Fruit fly (Drosophila melanogaster): Measurements from ENCODE around the gene CG10347.

The CG10347 gene

DNA sequence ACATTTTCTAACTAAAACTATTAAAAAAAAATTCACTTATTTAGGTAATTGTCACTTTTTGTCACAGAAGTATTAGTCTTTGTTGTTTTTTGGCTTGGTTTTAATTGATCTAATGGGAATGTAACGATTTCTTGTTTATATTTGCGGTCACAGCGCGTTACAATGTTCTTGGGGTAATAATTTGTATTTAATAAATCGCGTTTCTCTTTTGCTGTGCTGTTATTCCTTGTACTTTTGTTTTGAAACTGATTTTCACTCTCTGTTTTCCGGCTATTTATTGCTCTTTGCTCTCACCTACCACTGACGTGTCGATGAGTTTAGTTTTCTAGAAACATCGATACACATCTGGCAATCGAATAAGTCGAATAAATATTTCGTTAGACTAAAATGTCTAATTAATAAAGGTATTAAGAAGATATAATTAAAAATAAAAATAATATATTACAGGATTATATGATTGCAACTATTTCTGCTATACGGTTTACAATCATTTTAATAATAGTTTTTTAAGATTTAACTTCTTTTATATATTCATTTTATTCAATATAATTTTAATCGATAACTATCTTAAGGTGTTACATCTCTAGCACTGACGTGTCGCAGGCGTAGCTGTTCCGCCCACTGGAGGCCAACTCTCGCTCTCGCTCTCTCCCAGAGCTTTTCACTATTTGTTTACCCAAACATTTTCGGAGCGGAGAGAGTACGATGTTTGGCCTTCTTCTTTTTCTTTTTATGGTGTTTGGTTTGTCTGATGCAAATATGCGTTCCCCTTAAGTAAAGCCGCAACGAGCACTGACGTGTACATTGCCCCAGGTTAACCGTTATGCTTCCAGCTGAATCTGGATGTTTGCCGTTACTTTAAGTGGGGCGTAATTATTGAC, 47.6 kb downstream of the CG10347 start, which contains the start of gene Hsc70-3 (continued):
- TF ChIP-seq acj6 (GFP tag; optimal IDR thresholded peaks at IDR 0.05), result no peak
- peak; percentile 13 for TF ChIP-seq CG3032 (tag; optimal IDR thresholded peaks at IDR 0.05)
- TF ChIP-seq dac (GFP tag; optimal IDR thresholded peaks at IDR 0.05), result no peak
- peak; percentile 42 for TF ChIP-seq Sox102F (GFP tag; optimal IDR thresholded peaks at IDR 0.05)
- no peak for TF ChIP-seq fd59A (GFP tag; optimal IDR thresholded peaks at IDR 0.05)
- peak; percentile 22 for TF ChIP-seq CG3919 (GFP tag; optimal IDR thresholded peaks at IDR 0.05)
- no peak for TF ChIP-seq CG6792 (GFP tag; optimal IDR thresholded peaks at IDR 0.05)
- TF ChIP-seq CG6808 (GFP tag; optimal IDR thresholded peaks at IDR 0.05), result peak; percentile 29
- TF ChIP-seq CG32006 (GFP tag; optimal IDR thresholded peaks at IDR 0.05), result peak; percentile 0
- TF ChIP-seq spab (GFP tag; optimal IDR thresholded peaks at IDR 0.05), result no peak
- no peak; the same call in 2 of the 3 replicates for TF ChIP-seq eg (GFP tag; IDR thresholded peaks at IDR 0.05)
- no peak for TF ChIP-seq CG4318 (GFP tag; optimal IDR thresholded peaks at IDR 0.05)
- no peak for TF ChIP-seq CG1621 (tag; optimal IDR thresholded peaks at IDR 0.05)
- no peak for TF ChIP-seq pdm3 (GFP tag; optimal IDR thresholded peaks at IDR 0.05)

- TF ChIP-seq Lpt (GFP tag; optimal IDR thresholded peaks at IDR 0.05), result no peak
- peak; percentile 88 for TF ChIP-seq achi (GFP tag; optimal IDR thresholded peaks at IDR 0.05)
- TF ChIP-seq CG1621 (tag; optimal IDR thresholded peaks at IDR 0.05), result peak; percentile 37
- TF ChIP-seq eg (GFP tag; IDR thresholded peaks at IDR 0.05), result 0 out of 3 replicates have a peak, but pooled peaks have one; percentile 41
- TF ChIP-seq CG10669 (GFP tag; optimal IDR thresholded peaks at IDR 0.05), result no peak
- TF ChIP-seq CG8119 (GFP tag; IDR thresholded peaks at IDR 0.05), result no peak; the same call in 2 of the 3 replicates
- no peak for TF ChIP-seq Sox15 (GFP tag; optimal IDR thresholded peaks at IDR 0.05)
- TF ChIP-seq OdsH (GFP tag; optimal IDR thresholded peaks at IDR 0.05), result peak; percentile 4
- peak; percentile 12 for TF ChIP-seq CG3919 (GFP tag; optimal IDR thresholded peaks at IDR 0.05)
- no peak for TF ChIP-seq Blimp-1 (GFP tag; optimal IDR thresholded peaks at IDR 0.05)
- peak; percentile 37 for TF ChIP-seq CG6808 (GFP tag; optimal IDR thresholded peaks at IDR 0.05)
- no peak for TF ChIP-seq CG11902 (GFP tag; optimal IDR thresholded peaks at IDR 0.05)
- no peak for TF ChIP-seq CG4318 (GFP tag; optimal IDR thresholded peaks at IDR 0.05)
- TF ChIP-seq pdm3 (GFP tag; optimal IDR thresholded peaks at IDR 0.05), result no peak
- TF ChIP-seq CG8632 (GFP tag; optimal IDR thresholded peaks at IDR 0.05), result no peak
- no peak for TF ChIP-seq CG11762 (GFP tag; optimal IDR thresholded peaks at IDR 0.05; ENCODE audit: insufficient read depth)
- no peak for TF ChIP-seq CG34406 (GFP tag; optimal IDR thresholded peaks at IDR 0.05)
- no peak for TF ChIP-seq CG9139 (GFP tag; optimal IDR thresholded peaks at IDR 0.05)
- peak; percentile 37 for TF ChIP-seq Met (GFP tag; optimal IDR thresholded peaks at IDR 0.05)
- no peak for TF ChIP-seq spab (GFP tag; optimal IDR thresholded peaks at IDR 0.05)
- TF ChIP-seq CG11294 (GFP tag; IDR thresholded peaks at IDR 0.05), result no peak
- no peak for TF ChIP-seq Eip75B (GFP tag; optimal IDR thresholded peaks at IDR 0.05)
- peak in 1 of 2 experiments; percentile 35 for TF ChIP-seq ss (GFP tag; optimal IDR thresholded peaks at IDR 0.05)
- peak; percentile 41 for TF ChIP-seq Eip78C (GFP tag)
- no peak for TF ChIP-seq CG10631 (GFP tag; optimal IDR thresholded peaks at IDR 0.05)
- TF ChIP-seq CG8319 (GFP tag; optimal IDR thresholded peaks at IDR 0.05), result no peak
- peak; percentile 46 for TF ChIP-seq Eip93F (GFP tag; optimal IDR thresholded peaks at IDR 0.05)
- TF ChIP-seq fd59A (GFP tag; optimal IDR thresholded peaks at IDR 0.05), result no peak
- TF ChIP-seq topi (GFP tag; optimal IDR thresholded peaks at IDR 0.05), result peak; percentile 7
- peak; percentile 29 for TF ChIP-seq esn (GFP tag; optimal IDR thresholded peaks at IDR 0.05)
- TF ChIP-seq salr (GFP tag; optimal IDR thresholded peaks at IDR 0.05), result no peak
- TF ChIP-seq svp (GFP tag), result peak; percentile 87
- TF ChIP-seq acj6 (GFP tag; optimal IDR thresholded peaks at IDR 0.05), result no peak
- no peak for TF ChIP-seq fkh (GFP tag; optimal IDR thresholded peaks at IDR 0.05)
- TF ChIP-seq CG6163 (GFP tag; IDR thresholded peaks at IDR 0.05), result peak; percentile 38; the same call in 1 of the 3 replicates
- no peak for TF ChIP-seq CG31627 (GFP tag; optimal IDR thresholded peaks at IDR 0.05)
- no peak for TF ChIP-seq CG6792 (GFP tag; optimal IDR thresholded peaks at IDR 0.05)
- peak; percentile 46 for TF ChIP-seq vri (GFP tag; optimal IDR thresholded peaks at IDR 0.05)
- peak; percentile 7 for TF ChIP-seq dsx (GFP tag; optimal IDR thresholded peaks at IDR 0.05; ENCODE audit: poor library complexity, severe bottlenecking)
- TF ChIP-seq Sox102F (GFP tag; optimal IDR thresholded peaks at IDR 0.05), result no peak
- no peak for TF ChIP-seq CG16779 (tag; optimal IDR thresholded peaks at IDR 0.05)
- TF ChIP-seq cyc (GFP tag; optimal IDR thresholded peaks at IDR 0.05), result no peak
- TF ChIP-seq net (GFP tag; optimal IDR thresholded peaks at IDR 0.05), result peak; percentile 20
These were observed 48.5 kb downstream of the CG10347 start for dm6 chrX:11806196-11806595.
